Fruit fly (Drosophila melanogaster): ENCODE results near the gene CG13737.

The CG13737 gene

dm6 chr3L:13928769-13929594, 50.2 kb downstream of the CG13737 start, which contains the start of the genes CG8833 and DCTN1-p150 (continued):
- TF ChIP-seq CG15696 (tag; optimal IDR thresholded peaks at IDR 0.05) (peak; percentile 29), CG31388 (GFP tag; optimal IDR thresholded peaks at IDR 0.05) (no peak), bsh (GFP tag; optimal IDR thresholded peaks at IDR 0.05) (peak in 1 of 2 experiments; percentile 2), CG31224 (GFP tag; IDR thresholded peaks at IDR 0.05) (no peak), kni (GFP tag; optimal IDR thresholded peaks at IDR 0.05) (no peak), PHDP (tag; optimal IDR thresholded peaks at IDR 0.05) (peak; percentile 31), fd96Cb (tag; optimal IDR thresholded peaks at IDR 0.05) (no peak), CG17568 (GFP tag; optimal IDR thresholded peaks at IDR 0.05) (no peak), disco-r (GFP tag; optimal IDR thresholded peaks at IDR 0.05) (no peak), CG17612 (GFP tag; IDR thresholded peaks at IDR 0.05) (no peak), dysf (GFP tag; IDR thresholded peaks at IDR 0.05) (peak; percentile 49; the same call in 1 of the 3 replicates), CG14050 (GFP tag; IDR thresholded peaks at IDR 0.05) (no peak; the same call in 2 of the 3 replicates), gro (GFP tag; optimal IDR thresholded peaks at IDR 0.05) (no peak), exex (tag; optimal IDR thresholded peaks at IDR 0.05) (no peak), CG2875 (GFP tag; optimal IDR thresholded peaks at IDR 0.05) (no peak), fd3F (GFP tag; optimal IDR thresholded peaks at IDR 0.05) (no peak), fu2 (GFP tag; optimal IDR thresholded peaks at IDR 0.05) (peak; percentile 42), Gsc (GFP tag; IDR thresholded peaks at IDR 0.05) (no peak), CG18599 (GFP tag; optimal IDR thresholded peaks at IDR 0.05) (no peak), sob (GFP tag; IDR thresholded peaks at IDR 0.05) (no peak), CG11696 (GFP tag; IDR thresholded peaks at IDR 0.05) (no peak), Sin3A (optimal IDR thresholded peaks at IDR 0.05) (no peak), sug (tag; optimal IDR thresholded peaks at IDR 0.05) (no peak), HLH54F (GFP tag; optimal IDR thresholded peaks at IDR 0.05) (peak; percentile 50), CG4617 (GFP tag; optimal IDR thresholded peaks at IDR 0.05; ENCODE audit: borderline replicate concordance) (peak; percentile 71), lmd (GFP tag; IDR thresholded peaks at IDR 0.05) (peak; percentile 48), chinmo (GFP tag; IDR thresholded peaks at IDR 0.05; ENCODE audit: partially characterized antibody) (no peak), nmo (GFP tag; optimal IDR thresholded peaks at IDR 0.05) (peak; percentile 67), luna (GFP tag; optimal IDR thresholded peaks at IDR 0.05) (no peak), chif (GFP tag; optimal IDR thresholded peaks at IDR 0.05) (peak in 1 of 2 experiments; percentile 3), CG15514 (GFP tag; optimal IDR thresholded peaks at IDR 0.05) (no peak), bigmax (GFP tag; optimal IDR thresholded peaks at IDR 0.05) (no peak), z (GFP tag; IDR thresholded peaks at IDR 0.05) (no peak), aop (GFP tag; IDR thresholded peaks at IDR 0.05) (no peak), CG8944 (GFP tag; optimal IDR thresholded peaks at IDR 0.05) (peak; percentile 33), lola (GFP tag; optimal IDR thresholded peaks at IDR 0.05) (peak in 1 of 3 experiments; percentile 44), her (GFP tag; optimal IDR thresholded peaks at IDR 0.05) (no peak), CG8388 (GFP tag; optimal IDR thresholded peaks at IDR 0.05) (no peak), ranshi (GFP tag; IDR thresholded peaks at IDR 0.05) (peak; percentile 57; the same call in 1 of the 2 replicates), schlank (tag; optimal IDR thresholded peaks at IDR 0.05) (no peak), Sox100B (GFP tag; optimal IDR thresholded peaks at IDR 0.05) (no peak), E2f1 (GFP tag; IDR thresholded peaks at IDR 0.05) (no peak), CG11504 (tag; optimal IDR thresholded peaks at IDR 0.05) (no peak), Abd-B (GFP tag; optimal IDR thresholded peaks at IDR 0.05) (peak; percentile 56), Drgx (GFP tag; IDR thresholded peaks at IDR 0.05) (no peak), CG6654 (GFP tag; optimal IDR thresholded peaks at IDR 0.05) (no peak), lab (GFP tag; optimal IDR thresholded peaks at IDR 0.05) (no peak), prd (optimal IDR thresholded peaks at IDR 0.05) (no peak), prd (GFP tag; IDR thresholded peaks at IDR 0.05) (peak; percentile 45; the same call in 1 of the 3 replicates)
